Fruit fly (Drosophila melanogaster): ENCODE data around the gene CG4596.

Gene CG4596

DNA sequence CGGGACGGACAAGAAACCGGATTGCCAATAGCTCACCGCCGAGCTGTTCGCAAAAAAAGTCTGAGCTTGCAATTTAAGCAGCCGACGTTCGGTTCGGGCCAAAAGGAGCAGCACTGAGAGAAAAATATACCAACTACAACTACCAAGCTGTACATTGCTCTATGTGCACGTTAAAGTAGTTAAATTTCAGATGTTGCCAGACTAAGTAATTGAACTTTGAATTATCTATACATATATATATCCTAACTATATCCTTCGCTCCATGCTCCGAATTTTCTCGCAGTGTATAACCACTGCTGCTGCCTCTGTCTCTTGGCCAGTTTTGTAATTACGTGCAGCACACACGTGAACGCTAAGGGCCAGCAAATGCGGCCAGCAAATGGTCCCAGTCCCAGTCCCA, 37.9 kb upstream of the CG4596 start (continued):
- TF ChIP-seq acj6 (GFP tag; optimal IDR thresholded peaks at IDR 0.05) (peak; percentile 97), net (GFP tag; optimal IDR thresholded peaks at IDR 0.05) (peak; percentile 95), CG1621 (tag; optimal IDR thresholded peaks at IDR 0.05) (peak; percentile 94), CG15336 (GFP tag; IDR thresholded peaks at IDR 0.05) (peak; percentile 97), Hr38 (GFP tag; optimal IDR thresholded peaks at IDR 0.05) (no peak), CG31627 (GFP tag; optimal IDR thresholded peaks at IDR 0.05) (peak; percentile 86), CG11902 (GFP tag; optimal IDR thresholded peaks at IDR 0.05) (peak; percentile 92), Ets21C (GFP tag; optimal IDR thresholded peaks at IDR 0.05) (peak; percentile 86), CG6276 (GFP tag; optimal IDR thresholded peaks at IDR 0.05) (peak; percentile 95), cyc (GFP tag; optimal IDR thresholded peaks at IDR 0.05) (peak; percentile 95), CG3919 (GFP tag; optimal IDR thresholded peaks at IDR 0.05) (peak; percentile 98), CG6792 (GFP tag; optimal IDR thresholded peaks at IDR 0.05) (peak; percentile 97), Lpt (GFP tag; optimal IDR thresholded peaks at IDR 0.05) (peak; percentile 97), Met (GFP tag; optimal IDR thresholded peaks at IDR 0.05) (peak; percentile 94), CG7368 (GFP tag; optimal IDR thresholded peaks at IDR 0.05) (peak; percentile 94), CG8119 (GFP tag; IDR thresholded peaks at IDR 0.05) (peak; percentile 97), Ets96B (tag; optimal IDR thresholded peaks at IDR 0.05) (peak; percentile 95)

DNA sequence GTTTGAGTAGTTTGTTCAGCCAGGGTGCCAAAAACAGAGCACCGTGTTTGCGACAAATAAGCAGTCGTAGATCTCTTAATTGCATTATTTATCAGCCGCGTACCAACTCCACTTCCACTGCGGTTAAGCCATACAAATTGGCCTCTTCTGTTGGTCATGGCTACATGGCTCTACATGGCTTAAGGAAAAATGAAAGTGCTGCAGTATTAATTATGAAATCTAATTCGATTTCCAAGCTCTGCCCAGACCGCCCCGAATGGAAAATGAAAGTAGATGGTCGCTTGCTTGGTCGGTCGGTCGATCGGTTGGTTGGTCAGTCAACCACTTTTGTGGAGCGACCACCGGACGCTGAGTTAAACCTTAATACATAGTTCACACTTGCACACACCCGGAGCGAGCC, 35.9 kb upstream of the CG4596 start:
- TF ChIP-seq pdm3 (GFP tag; optimal IDR thresholded peaks at IDR 0.05) (no peak), salr (GFP tag; optimal IDR thresholded peaks at IDR 0.05) (no peak), CG3919 (GFP tag; optimal IDR thresholded peaks at IDR 0.05) (no peak), CG6854 (GFP tag; optimal IDR thresholded peaks at IDR 0.05) (no peak)

DNA sequence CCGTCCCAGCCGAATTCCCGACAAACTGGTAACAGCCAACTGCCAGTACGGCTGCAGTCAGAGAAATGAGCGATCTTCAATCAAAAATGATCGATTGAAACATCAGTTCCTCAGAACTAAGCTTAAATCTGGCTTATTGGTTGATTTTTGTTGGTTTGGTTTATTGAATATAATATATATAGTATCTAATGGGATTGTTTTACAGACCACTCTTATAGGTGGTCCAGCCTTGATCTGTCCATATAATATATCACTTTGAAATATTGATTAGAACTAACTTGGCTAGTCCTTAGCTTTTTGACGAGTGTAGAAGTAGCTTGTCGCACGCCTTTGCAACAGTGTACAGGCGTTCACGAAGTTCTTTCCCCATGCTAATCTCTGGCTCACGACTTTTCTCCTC, 30.4 kb upstream of the CG4596 start:
- TF ChIP-seq ss (GFP tag; optimal IDR thresholded peaks at IDR 0.05) (peak; percentile 4 to 31), dsx (GFP tag; optimal IDR thresholded peaks at IDR 0.05; ENCODE audit: poor library complexity, severe bottlenecking) (peak; percentile 61), Eip78C (GFP tag) (peak; percentile 70), acj6 (GFP tag; optimal IDR thresholded peaks at IDR 0.05) (peak; percentile 19), Blimp-1 (GFP tag; optimal IDR thresholded peaks at IDR 0.05) (no peak), CG10669 (GFP tag; optimal IDR thresholded peaks at IDR 0.05) (peak; percentile 30), achi (GFP tag; optimal IDR thresholded peaks at IDR 0.05) (peak; percentile 20), Ets96B (tag; optimal IDR thresholded peaks at IDR 0.05) (peak; percentile 31), CG10631 (GFP tag; optimal IDR thresholded peaks at IDR 0.05) (peak; percentile 28), eg (GFP tag; IDR thresholded peaks at IDR 0.05) (no peak), CG6792 (GFP tag; optimal IDR thresholded peaks at IDR 0.05) (no peak), CG6808 (GFP tag; optimal IDR thresholded peaks at IDR 0.05) (peak; percentile 44), CG15336 (GFP tag; IDR thresholded peaks at IDR 0.05) (0 out of 2 replicates have a peak, but pooled peaks have one; percentile 12), CG3032 (tag; optimal IDR thresholded peaks at IDR 0.05) (peak; percentile 58), CG3919 (GFP tag; optimal IDR thresholded peaks at IDR 0.05) (peak; percentile 24), fd59A (GFP tag; optimal IDR thresholded peaks at IDR 0.05) (peak; percentile 16), CG32006 (GFP tag; optimal IDR thresholded peaks at IDR 0.05) (peak; percentile 48), CG1621 (tag; optimal IDR thresholded peaks at IDR 0.05) (no peak)

DNA sequence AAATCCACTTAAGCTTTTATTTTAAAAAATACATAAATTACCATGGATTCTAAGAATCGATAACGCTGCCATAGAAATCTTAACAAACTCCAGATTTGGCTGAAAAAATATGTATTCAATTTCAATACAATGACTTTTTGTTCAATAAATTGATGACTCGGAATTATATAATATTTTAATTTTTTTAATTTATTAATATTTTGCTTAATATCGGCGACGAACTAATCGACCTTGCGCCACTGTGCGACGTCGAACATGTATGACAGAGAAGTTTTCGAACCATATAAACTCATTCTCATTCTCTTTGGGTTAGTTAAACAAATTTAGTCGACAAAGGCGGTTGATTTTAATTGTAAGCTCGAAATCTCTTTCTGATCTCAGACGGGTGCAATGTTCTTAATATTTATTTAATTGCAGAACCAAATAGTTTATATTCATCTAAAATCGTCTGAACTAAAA, 23.3 kb upstream of the CG4596 start, which contains the start of gene CG42394:
TSS of gene CG42394 (plus strand) at position 311 of the 459 bp plus-strand sequence.
- peak; percentile 83 for TF ChIP-seq lz (GFP tag; optimal IDR thresholded peaks at IDR 0.05)
- TF ChIP-seq Ets96B (tag; optimal IDR thresholded peaks at IDR 0.05), result peak; percentile 98
- TF ChIP-seq achi (GFP tag; optimal IDR thresholded peaks at IDR 0.05), result peak; percentile 92
- TF ChIP-seq CG8119 (GFP tag; IDR thresholded peaks at IDR 0.05), result peak; percentile 96
- TF ChIP-seq Blimp-1 (GFP tag; optimal IDR thresholded peaks at IDR 0.05), result peak; percentile 77
- peak; percentile 83 to 94 for TF ChIP-seq salr (GFP tag; optimal IDR thresholded peaks at IDR 0.05)
- TF ChIP-seq CG8319 (GFP tag; optimal IDR thresholded peaks at IDR 0.05), result peak; percentile 70
- peak; percentile 95 for TF ChIP-seq spab (GFP tag; optimal IDR thresholded peaks at IDR 0.05)
- peak; percentile 86 for TF ChIP-seq Eip75B (GFP tag; optimal IDR thresholded peaks at IDR 0.05)
- TF ChIP-seq Hr38 (GFP tag; optimal IDR thresholded peaks at IDR 0.05), result no peak
- peak; percentile 92 for TF ChIP-seq esn (GFP tag; optimal IDR thresholded peaks at IDR 0.05)
- peak; percentile 77 for TF ChIP-seq CG31627 (GFP tag; optimal IDR thresholded peaks at IDR 0.05)
- TF ChIP-seq OdsH (GFP tag; optimal IDR thresholded peaks at IDR 0.05), result peak; percentile 92
- peak; percentile 95 for TF ChIP-seq eg (GFP tag; IDR thresholded peaks at IDR 0.05)
- TF ChIP-seq topi (GFP tag; optimal IDR thresholded peaks at IDR 0.05), result peak; percentile 92
- peak; percentile 90 for TF ChIP-seq acj6 (GFP tag; optimal IDR thresholded peaks at IDR 0.05)
- TF ChIP-seq Sox15 (GFP tag; optimal IDR thresholded peaks at IDR 0.05), result peak; percentile 55
- TF ChIP-seq CG6854 (GFP tag; optimal IDR thresholded peaks at IDR 0.05), result peak; percentile 92
- peak; percentile 77 for TF ChIP-seq cyc (GFP tag; optimal IDR thresholded peaks at IDR 0.05)
- TF ChIP-seq Hr39 (GFP tag; optimal IDR thresholded peaks at IDR 0.05), result peak; percentile 69
- peak; percentile 96 for TF ChIP-seq CG32006 (GFP tag; optimal IDR thresholded peaks at IDR 0.05)
- peak; percentile 86 for TF ChIP-seq CG1621 (tag; optimal IDR thresholded peaks at IDR 0.05)
- peak; percentile 93 for TF ChIP-seq svp (GFP tag)
- TF ChIP-seq CG6808 (GFP tag; optimal IDR thresholded peaks at IDR 0.05), result peak; percentile 87
- TF ChIP-seq Lpt (GFP tag; optimal IDR thresholded peaks at IDR 0.05), result peak; percentile 93
- TF ChIP-seq Eip93F (GFP tag; optimal IDR thresholded peaks at IDR 0.05), result peak; percentile 90
- peak; percentile 93 for TF ChIP-seq CG3032 (tag; optimal IDR thresholded peaks at IDR 0.05)
